Fruit fly (Drosophila melanogaster): ENCODE measurements around the gene CG42464.

Gene CG42464

DNA sequence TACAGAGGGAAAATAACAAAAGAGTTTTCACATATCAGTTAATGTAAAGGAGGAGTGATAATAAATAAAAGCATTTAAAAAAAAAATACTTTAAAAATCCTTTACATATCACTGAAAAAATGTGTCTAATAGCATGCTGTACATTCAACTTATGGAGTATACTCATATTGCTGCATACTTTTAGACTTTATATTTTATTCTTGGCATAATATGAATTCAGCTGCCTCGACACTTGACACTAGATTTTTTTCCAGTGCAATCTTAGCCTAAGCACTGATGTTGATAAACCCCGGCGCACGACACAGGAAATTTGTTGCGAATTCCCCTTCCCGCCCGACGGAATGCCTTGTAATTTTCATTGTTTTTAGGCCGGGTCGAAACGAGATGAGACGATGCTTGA is 41.2 kb downstream of the CG42464 start (continued):
- TF ChIP-seq lab (GFP tag; optimal IDR thresholded peaks at IDR 0.05) (peak; percentile 62), CG31365 (tag; optimal IDR thresholded peaks at IDR 0.05) (no peak), gem (tag; optimal IDR thresholded peaks at IDR 0.05) (peak; percentile 42), CG7357 (GFP tag; IDR thresholded peaks at IDR 0.05) (no peak), pb (GFP tag; optimal IDR thresholded peaks at IDR 0.05) (no peak), D19A (tag; optimal IDR thresholded peaks at IDR 0.05) (no peak), fd96Cb (tag; optimal IDR thresholded peaks at IDR 0.05) (no peak), CG5245 (GFP tag; optimal IDR thresholded peaks at IDR 0.05) (no peak), Fer2 (tag; optimal IDR thresholded peaks at IDR 0.05) (no peak), MTF-1 (GFP tag; optimal IDR thresholded peaks at IDR 0.05; ENCODE audit: borderline replicate concordance) (no peak), CG3838 (GFP tag; optimal IDR thresholded peaks at IDR 0.05) (no peak), CG12219 (GFP tag; optimal IDR thresholded peaks at IDR 0.05) (no peak), CG17912 (GFP tag; optimal IDR thresholded peaks at IDR 0.05) (no peak), CG10543 (GFP tag; optimal IDR thresholded peaks at IDR 0.05) (no peak), wor (GFP tag; IDR thresholded peaks at IDR 0.05) (no peak), CG11247 (GFP tag; IDR thresholded peaks at IDR 0.05) (no peak), Adf1 (GFP tag; IDR thresholded peaks at IDR 0.05) (no peak), CG4707 (GFP tag; optimal IDR thresholded peaks at IDR 0.05) (no peak), dimm (GFP tag; IDR thresholded peaks at IDR 0.05) (no peak), CG14710 (tag; optimal IDR thresholded peaks at IDR 0.05) (no peak), CG1603 (tag; optimal IDR thresholded peaks at IDR 0.05) (no peak), CG4328 (GFP tag; optimal IDR thresholded peaks at IDR 0.05) (no peak), Rx (GFP tag; IDR thresholded peaks at IDR 0.05) (no peak), CG9727 (GFP tag; optimal IDR thresholded peaks at IDR 0.05) (no peak), dmrt11E (tag; optimal IDR thresholded peaks at IDR 0.05) (no peak), ken (GFP tag; IDR thresholded peaks at IDR 0.05) (no peak), CG8290 (GFP tag; optimal IDR thresholded peaks at IDR 0.05) (no peak), CG8290 (tag; optimal IDR thresholded peaks at IDR 0.05) (peak in 1 of 2 experiments; percentile 18), CG15269 (tag; optimal IDR thresholded peaks at IDR 0.05) (peak; percentile 29), slp2 (GFP tag; optimal IDR thresholded peaks at IDR 0.05) (no peak), Dref (GFP tag; IDR thresholded peaks at IDR 0.05) (no peak), crp (GFP tag; optimal IDR thresholded peaks at IDR 0.05) (no peak), CG3726 (GFP tag; IDR thresholded peaks at IDR 0.05) (no peak), CG10654 (GFP tag; optimal IDR thresholded peaks at IDR 0.05) (no peak), lola (GFP tag; optimal IDR thresholded peaks at IDR 0.05) (no peak), org-1 (GFP tag; optimal IDR thresholded peaks at IDR 0.05) (no peak), B-H2 (GFP tag; optimal IDR thresholded peaks at IDR 0.05) (no peak), Hey (tag; optimal IDR thresholded peaks at IDR 0.05) (no peak), Nf-YA (GFP tag; IDR thresholded peaks at IDR 0.05) (no peak), odd (GFP tag; optimal IDR thresholded peaks at IDR 0.05) (no peak), CG43689 (GFP tag; IDR thresholded peaks at IDR 0.05) (no peak), sim (GFP tag; IDR thresholded peaks at IDR 0.05) (no peak), CG30431 (GFP tag; optimal IDR thresholded peaks at IDR 0.05) (no peak), CG11723 (GFP tag; optimal IDR thresholded peaks at IDR 0.05) (no peak), Elba2 (GFP tag; optimal IDR thresholded peaks at IDR 0.05) (no peak), Poxn (GFP tag; IDR thresholded peaks at IDR 0.05) (no peak), her (GFP tag; optimal IDR thresholded peaks at IDR 0.05) (no peak), CG11085 (GFP tag; IDR thresholded peaks at IDR 0.05) (no peak), CG13123 (GFP tag; optimal IDR thresholded peaks at IDR 0.05) (no peak), CG1832 (GFP tag; optimal IDR thresholded peaks at IDR 0.05) (no peak), CG10321 (GFP tag; IDR thresholded peaks at IDR 0.05) (no peak), Meics (GFP tag; optimal IDR thresholded peaks at IDR 0.05) (peak; percentile 37)

Data from whole organism, embryonic.